Fruit fly (Drosophila melanogaster): ENCODE measurements around the gene SdicA.
"Not testable (repeated sequence)": the region's sequence is repeated elsewhere in the genome, so short reads cannot be mapped to it uniquely, and the experiment has no call there.

SdicA gene

DNA sequence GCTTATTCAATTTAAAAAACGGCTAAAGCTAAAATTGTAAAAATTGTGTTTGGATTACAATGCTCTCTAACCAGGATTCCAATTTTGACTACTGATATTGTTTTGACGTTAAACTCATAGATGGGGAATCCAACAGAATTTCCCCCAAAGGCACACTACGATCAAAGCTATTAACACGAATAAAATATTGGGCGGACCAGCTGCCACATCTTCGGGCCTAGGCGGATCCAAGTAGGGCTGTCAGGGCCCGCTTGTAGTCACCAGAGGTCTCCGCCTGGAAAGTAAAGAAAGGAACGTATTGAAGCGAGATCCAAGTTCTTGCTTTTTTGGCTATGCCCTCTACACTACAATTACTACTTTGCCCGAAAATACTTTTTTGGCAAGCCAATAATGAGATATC lies 23.2 kb upstream of the SdicA start, which contains the start of gene Sdic4:
Sdic4 (minus strand) TSS at position 101 of the 400 bp plus-strand sequence.
- TF ChIP-seq CG32121 (GFP tag; IDR thresholded peaks at IDR 0.05); Pif1A (GFP tag; optimal IDR thresholded peaks at IDR 0.05); fd96Ca (GFP tag; IDR thresholded peaks at IDR 0.05): not testable (repeated sequence)

dm6 chrX:20217159-20217558 lies 15.4 kb upstream of the SdicA start, which contains the start of gene SdicC:
SdicC (minus strand) TSS chrX:20217259.
- TF ChIP-seq EcR (GFP tag; optimal IDR thresholded peaks at IDR 0.05); Pif1A (GFP tag; optimal IDR thresholded peaks at IDR 0.05); CG8301 (tag; optimal IDR thresholded peaks at IDR 0.05): not testable (repeated sequence)

dm6 chrX:20209503-20209902 lies 7.8 kb upstream of the SdicA start, which contains the start of gene SdicB:
SdicB (minus strand) TSS chrX:20209603.
- not testable (repeated sequence) for TF ChIP-seq Ets98B (GFP tag; IDR thresholded peaks at IDR 0.05); gl (tag; optimal IDR thresholded peaks at IDR 0.05); D1 (tag; optimal IDR thresholded peaks at IDR 0.05)

dm6 chrX:20194127-20194526 lies 7.6 kb downstream of the SdicA start, which contains the start of gene Sdic3:
Sdic3 (minus strand) TSS chrX:20194227.
- not testable (repeated sequence) for TF ChIP-seq CG15710 (tag; optimal IDR thresholded peaks at IDR 0.05); gl (tag; optimal IDR thresholded peaks at IDR 0.05); CG13204 (GFP tag; optimal IDR thresholded peaks at IDR 0.05)

dm6 chrX:20186387-20186786 lies 15.3 kb downstream of the SdicA start, which contains the start of gene Sdic2:
Sdic2 (minus strand) TSS chrX:20186487.
- not testable (repeated sequence) for TF ChIP-seq Pif1A (GFP tag; optimal IDR thresholded peaks at IDR 0.05); D1 (tag; optimal IDR thresholded peaks at IDR 0.05); EcR (GFP tag; optimal IDR thresholded peaks at IDR 0.05)

DNA sequence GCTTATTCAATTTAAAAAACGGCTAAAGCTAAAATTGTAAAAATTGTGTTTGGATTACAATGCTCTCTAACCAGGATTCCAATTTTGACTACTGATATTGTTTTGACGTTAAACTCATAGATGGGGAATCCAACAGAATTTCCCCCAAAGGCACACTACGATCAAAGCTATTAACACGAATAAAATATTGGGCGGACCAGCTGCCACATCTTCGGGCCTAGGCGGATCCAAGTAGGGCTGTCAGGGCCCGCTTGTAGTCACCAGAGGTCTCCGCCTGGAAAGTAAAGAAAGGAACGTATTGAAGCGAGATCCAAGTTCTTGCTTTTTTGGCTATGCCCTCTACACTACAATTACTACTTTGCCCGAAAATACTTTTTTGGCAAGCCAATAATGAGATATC lies 23.2 kb downstream of the SdicA start, which contains the start of gene Sdic1:
Sdic1 (minus strand) TSS at position 101 of the 400 bp plus-strand sequence.
- TF ChIP-seq CG12605 (GFP tag; IDR thresholded peaks at IDR 0.05); Pif1B (GFP tag; optimal IDR thresholded peaks at IDR 0.05); CG32121 (GFP tag; IDR thresholded peaks at IDR 0.05): not testable (repeated sequence)

DNA sequence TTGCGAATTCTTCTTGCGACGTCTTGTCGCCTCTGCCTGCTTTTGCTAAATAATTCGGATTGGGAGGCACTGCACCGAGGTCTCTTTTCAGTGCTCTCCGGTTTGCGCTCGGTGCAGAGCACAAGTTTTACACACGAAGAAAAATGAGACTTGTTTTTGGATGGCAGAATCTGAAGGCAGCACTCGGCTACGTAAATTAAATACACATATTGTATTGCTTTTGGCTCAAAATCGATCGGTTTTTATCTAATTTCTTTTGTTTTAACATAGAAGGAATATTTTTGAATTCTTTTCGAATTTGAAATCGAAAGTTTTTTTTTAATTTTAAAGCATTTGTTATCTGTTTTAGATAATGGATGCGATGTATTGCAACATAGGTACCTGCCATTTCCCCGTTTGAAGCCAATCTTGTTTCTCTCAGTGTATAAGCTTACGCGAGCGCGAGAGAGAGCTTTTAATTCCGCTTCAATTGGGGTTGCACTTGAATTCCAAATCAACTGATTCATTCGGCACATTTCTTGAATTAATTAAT lies 28.2 kb downstream of the SdicA start, which contains the start of gene AnxB10:
AnxB10 (minus strand) TSS at position 51 of the 532 bp plus-strand sequence.
- peak; percentile 17 for TF ChIP-seq EcR (GFP tag; optimal IDR thresholded peaks at IDR 0.05)
- TF ChIP-seq CG15710 (tag; optimal IDR thresholded peaks at IDR 0.05): peak; percentile 93
- peak; percentile 94 for TF ChIP-seq CG8159 (tag; optimal IDR thresholded peaks at IDR 0.05)
- peak; percentile 83 for TF ChIP-seq rn (GFP tag; IDR thresholded peaks at IDR 0.05)
- peak; percentile 92 for TF ChIP-seq Snoo (tag; optimal IDR thresholded peaks at IDR 0.05)
- peak; percentile 91 for TF ChIP-seq CG9948 (tag; optimal IDR thresholded peaks at IDR 0.05)
- peak; percentile 95 for TF ChIP-seq Pif1A (GFP tag; optimal IDR thresholded peaks at IDR 0.05)
- TF ChIP-seq CG10348 (GFP tag; IDR thresholded peaks at IDR 0.05): peak; percentile 75
- TF ChIP-seq CG34367 (tag; optimal IDR thresholded peaks at IDR 0.05): peak; percentile 84
- peak; percentile 91 for TF ChIP-seq CG4496 (GFP tag; IDR thresholded peaks at IDR 0.05)
- TF ChIP-seq CG13204 (GFP tag; optimal IDR thresholded peaks at IDR 0.05): peak; percentile 79
- peak; percentile 90 for TF ChIP-seq CG17806 (tag; optimal IDR thresholded peaks at IDR 0.05)
- peak; percentile 72 for TF ChIP-seq gl (tag; optimal IDR thresholded peaks at IDR 0.05)
- TF ChIP-seq CG14655 (GFP tag; optimal IDR thresholded peaks at IDR 0.05): peak; percentile 95
- TF ChIP-seq D1 (tag; optimal IDR thresholded peaks at IDR 0.05): peak; percentile 87
- TF ChIP-seq Ets98B (GFP tag; IDR thresholded peaks at IDR 0.05): peak; percentile 82; the same call in 1 of the 2 replicates
- TF ChIP-seq CG12605 (GFP tag; IDR thresholded peaks at IDR 0.05): peak; percentile 81
- peak; percentile 91 for TF ChIP-seq CG8301 (tag; optimal IDR thresholded peaks at IDR 0.05)
- peak; percentile 93 for TF ChIP-seq CG32121 (GFP tag; IDR thresholded peaks at IDR 0.05)
- peak; percentile 92 for TF ChIP-seq Pif1B (GFP tag; optimal IDR thresholded peaks at IDR 0.05)
- peak; percentile 92 for TF ChIP-seq fd96Ca (GFP tag; IDR thresholded peaks at IDR 0.05)

- TF ChIP-seq gl (tag; optimal IDR thresholded peaks at IDR 0.05) (no peak), CG4496 (GFP tag; IDR thresholded peaks at IDR 0.05) (no peak), CG17806 (tag; optimal IDR thresholded peaks at IDR 0.05) (no peak), Pif1B (GFP tag; optimal IDR thresholded peaks at IDR 0.05) (no peak), CG14655 (GFP tag; optimal IDR thresholded peaks at IDR 0.05) (no peak), CG8159 (tag; optimal IDR thresholded peaks at IDR 0.05) (no peak), CG8301 (tag; optimal IDR thresholded peaks at IDR 0.05) (no peak), rn (GFP tag; IDR thresholded peaks at IDR 0.05) (no peak), CG15710 (tag; optimal IDR thresholded peaks at IDR 0.05) (no peak), CG12605 (GFP tag; IDR thresholded peaks at IDR 0.05) (no peak)
Measured at dm6 chrX:20169898-20170297, 31.8 kb downstream of the SdicA start, which contains the start of the genes CG9581 and CG9578. CG9581 (minus strand) TSS chrX:20169981. CG9578 (plus strand) TSS chrX:20170222.

All from whole organism, pupa.